Fruit fly (Drosophila melanogaster) whole organism, prepupa: Measurements from ENCODE around the gene CG32354.

Experiments
- CG11762 ChIP-seq: fragments of 200-800 bp; sonication (Bioruptor generic); optimal IDR thresholded peaks from 3 replicates; lab custom pipeline; 2016; ENCODE audit warnings: missing biosample characterization, missing genetic modification characterization; ENCODE audit not compliant: insufficient read depth
- CG6276 ChIP-seq: fragments of 200-800 bp; sonication (Bioruptor generic); optimal IDR thresholded peaks from 2 replicates; lab custom pipeline; 2017; ENCODE audit warnings: missing biosample characterization, mild to moderate bottlenecking, missing genetic modification characterization
- CG6792 ChIP-seq: fragments of 200-800 bp; sonication (Bioruptor generic); optimal IDR thresholded peaks from 3 replicates; lab custom pipeline; 2016; ENCODE audit warnings: missing biosample characterization, missing genetic modification characterization
- CG6854 ChIP-seq: fragments of 200-800 bp; sonication (Bioruptor generic); optimal IDR thresholded peaks from 2 replicates; lab custom pipeline; 2017; ENCODE audit warnings: missing biosample characterization, mild to moderate bottlenecking, missing genetic modification characterization
- CG8632 ChIP-seq: fragments of 200-800 bp; sonication (Bioruptor generic); optimal IDR thresholded peaks from 3 replicates; lab custom pipeline; 2016; ENCODE audit warnings: missing biosample characterization, missing genetic modification characterization
- Gug ChIP-seq: fragments of 200-800 bp; sonication (Bioruptor generic); IDR thresholded peaks from 2 replicates; pipeline ENCODE4 v1.3.6; 2022; ENCODE audit warnings: missing biosample characterization, missing genetic modification characterization
- OdsH ChIP-seq: fragments of 200-800 bp; sonication (Bioruptor generic); optimal IDR thresholded peaks from 3 replicates; lab custom pipeline; 2016; ENCODE audit warnings: missing biosample characterization, missing genetic modification characterization
- Sox14 ChIP-seq: fragments of 200-800 bp; sonication (Bioruptor generic); optimal IDR thresholded peaks from 3 replicates; lab custom pipeline; 2016; ENCODE audit warnings: missing biosample characterization, missing genetic modification characterization
- net ChIP-seq: fragments of 200-800 bp; sonication (Bioruptor generic); optimal IDR thresholded peaks from 3 replicates; lab custom pipeline; 2016; ENCODE audit warnings: missing biosample characterization, missing genetic modification characterization

dm6 chr3L:8412725-8413124 lies 9.3 kb downstream of the CG32354 start, which contains the start of the genes Oseg1 and mtrm:
- TF ChIP-seq net (GFP tag; lab: Kevin White, UChicago): no peak
- TF ChIP-seq OdsH: no peak
- no peak for TF ChIP-seq CG6276 (GFP tag; lab: Kevin White, UChicago)
- no peak for TF ChIP-seq CG6854 (GFP tag; lab: Kevin White, UChicago)
- TF ChIP-seq CG11762 (GFP tag; lab: Kevin White, UChicago): no peak
- no peak for TF ChIP-seq CG6792 (GFP tag; lab: Kevin White, UChicago)
- no peak for TF ChIP-seq Sox14 (GFP tag; lab: Kevin White, UChicago)
- TF ChIP-seq Gug (GFP tag; lab: Robert Waterston, UW): no peak
- TF ChIP-seq CG8632 (GFP tag; lab: Kevin White, UChicago): no peak
